Fruit fly (Drosophila melanogaster): ENCODE measurements around the gene CG42779.
A peak's percentile ranks its signal among the peaks of the same experiment; 100 is the strongest.

CG42779 gene

DNA sequence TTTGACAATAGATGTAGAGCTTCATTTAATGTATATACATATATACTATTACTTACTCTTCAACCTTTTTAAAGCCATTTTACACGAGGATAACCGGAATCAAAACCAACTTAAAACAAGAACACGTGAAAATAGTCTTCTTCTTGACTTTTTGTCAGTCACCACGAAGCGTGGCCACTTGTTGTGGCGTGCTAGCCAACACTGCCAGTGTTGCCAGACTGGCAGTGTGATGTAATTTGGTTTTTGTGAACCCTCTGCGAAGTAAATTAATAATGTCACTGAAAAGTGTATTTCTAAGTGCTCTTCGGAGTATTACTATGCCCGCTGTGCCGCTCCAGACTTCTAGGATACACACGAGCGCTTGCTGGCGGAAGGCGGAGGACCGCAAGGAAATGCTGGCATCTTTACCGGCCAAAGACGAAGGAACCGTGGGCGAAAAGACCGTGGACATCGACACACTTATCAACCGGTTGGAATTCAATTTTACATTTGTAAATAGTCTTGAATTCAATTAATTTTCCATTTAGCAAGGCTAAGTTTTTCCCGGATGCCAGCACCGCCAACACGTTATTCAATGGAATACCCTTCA is 48.8 kb upstream of the CG42779 start, which contains the start of the genes Ns1 and mRpS11 (continued):
- no peak for TF ChIP-seq Blimp-1 (GFP tag; optimal IDR thresholded peaks at IDR 0.05)
- TF ChIP-seq abd-A (tag; optimal IDR thresholded peaks at IDR 0.05) = no peak
- peak; percentile 13 for TF ChIP-seq mam (GFP tag; optimal IDR thresholded peaks at IDR 0.05)
- TF ChIP-seq dmrt11E (tag; optimal IDR thresholded peaks at IDR 0.05) = no peak
- no peak for TF ChIP-seq NK7.1 (GFP tag; optimal IDR thresholded peaks at IDR 0.05)
- TF ChIP-seq CG7987 (GFP tag; optimal IDR thresholded peaks at IDR 0.05) = peak; percentile 76
- peak; percentile 4 for TF ChIP-seq CG4328 (GFP tag; optimal IDR thresholded peaks at IDR 0.05)
- TF ChIP-seq pho (GFP tag; optimal IDR thresholded peaks at IDR 0.05) = peak; percentile 24
- no peak; the same call in 1 of the 2 replicates for TF ChIP-seq Dref (GFP tag; IDR thresholded peaks at IDR 0.05)
- TF ChIP-seq ERR (GFP tag; optimal IDR thresholded peaks at IDR 0.05) = no peak
- no peak for TF ChIP-seq ind (GFP tag; optimal IDR thresholded peaks at IDR 0.05)
- no peak for TF ChIP-seq Optix (GFP tag; IDR thresholded peaks at IDR 0.05)
- no peak for TF ChIP-seq ab (GFP tag; optimal IDR thresholded peaks at IDR 0.05)
- no peak for TF ChIP-seq luna (GFP tag; optimal IDR thresholded peaks at IDR 0.05)
- TF ChIP-seq fd96Cb (tag; optimal IDR thresholded peaks at IDR 0.05) = no peak
- no peak for TF ChIP-seq Abd-B (GFP tag; optimal IDR thresholded peaks at IDR 0.05)
- peak; percentile 0 for TF ChIP-seq CG4820 (GFP tag; optimal IDR thresholded peaks at IDR 0.05)
- TF ChIP-seq CG7839 (tag; optimal IDR thresholded peaks at IDR 0.05) = no peak
- TF ChIP-seq maf-S (GFP tag; optimal IDR thresholded peaks at IDR 0.05) = no peak
- no peak for TF ChIP-seq CG8089 (GFP tag; optimal IDR thresholded peaks at IDR 0.05)
- no peak for TF ChIP-seq CG1024 (GFP tag; IDR thresholded peaks at IDR 0.05)
- peak; percentile 34 for TF ChIP-seq CG2116 (GFP tag; optimal IDR thresholded peaks at IDR 0.05)
- TF ChIP-seq Dek (tag; optimal IDR thresholded peaks at IDR 0.05) = no peak
- no peak for TF ChIP-seq CG15073 (GFP tag; optimal IDR thresholded peaks at IDR 0.05)
- TF ChIP-seq oc (tag; optimal IDR thresholded peaks at IDR 0.05) = no peak
- no peak for TF ChIP-seq CG14050 (GFP tag; IDR thresholded peaks at IDR 0.05)
- no peak for TF ChIP-seq Elba2 (GFP tag; optimal IDR thresholded peaks at IDR 0.05)
- TF ChIP-seq CG9437 (GFP tag; optimal IDR thresholded peaks at IDR 0.05) = no peak
- TF ChIP-seq Meics (GFP tag; optimal IDR thresholded peaks at IDR 0.05) = peak; percentile 27
- TF ChIP-seq nau (GFP tag; optimal IDR thresholded peaks at IDR 0.05) = no peak
- peak; percentile 40; the same call in 1 of the 2 replicates for TF ChIP-seq bbx (GFP tag; IDR thresholded peaks at IDR 0.05; ENCODE audit: partially characterized antibody)
- no peak for TF ChIP-seq cad (GFP tag; optimal IDR thresholded peaks at IDR 0.05)
- no peak for TF ChIP-seq CG7271 (tag; optimal IDR thresholded peaks at IDR 0.05)
- TF ChIP-seq CG12391 (tag; optimal IDR thresholded peaks at IDR 0.05) = peak; percentile 28
- TF ChIP-seq sima (GFP tag; optimal IDR thresholded peaks at IDR 0.05) = no peak
- TF ChIP-seq tll (GFP tag; optimal IDR thresholded peaks at IDR 0.05) = no peak
- TF ChIP-seq lmd (GFP tag; IDR thresholded peaks at IDR 0.05) = no peak
- TF ChIP-seq E2f2 (GFP tag; IDR thresholded peaks at IDR 0.05) = 0 out of 2 replicates have a peak, but pooled peaks have one; percentile 38
- TF ChIP-seq Stat92E (GFP tag; optimal IDR thresholded peaks at IDR 0.05) = peak in 1 of 3 experiments; percentile 27
- peak; percentile 1 for TF ChIP-seq CG11398 (GFP tag; optimal IDR thresholded peaks at IDR 0.05)
- TF ChIP-seq YL-1 (GFP tag; optimal IDR thresholded peaks at IDR 0.05) = peak; percentile 100
- peak; percentile 20 for TF ChIP-seq gfzf (GFP tag; optimal IDR thresholded peaks at IDR 0.05)
- TF ChIP-seq wor (GFP tag; IDR thresholded peaks at IDR 0.05) = no peak
- no peak for TF ChIP-seq rib (GFP tag; IDR thresholded peaks at IDR 0.05)
- TF ChIP-seq CG8478 (optimal IDR thresholded peaks at IDR 0.05) = no peak
- TF ChIP-seq CG14441 (GFP tag; IDR thresholded peaks at IDR 0.05) = no peak
- TF ChIP-seq Antp (GFP tag; optimal IDR thresholded peaks at IDR 0.05) = peak; percentile 37
- TF ChIP-seq Hr78 (GFP tag; optimal IDR thresholded peaks at IDR 0.05) = no peak
- TF ChIP-seq CG10267 (tag; optimal IDR thresholded peaks at IDR 0.05) = peak; percentile 95
- TF ChIP-seq GATAe (GFP tag; conservative IDR thresholded peaks at IDR 0.05) = no peak

Data from whole organism, embryonic.